Fruit fly (Drosophila melanogaster): ENCODE data around the gene chas.
A peak's percentile ranks its signal among the peaks of the same experiment; 100 is the strongest.

Gene chas

DNA sequence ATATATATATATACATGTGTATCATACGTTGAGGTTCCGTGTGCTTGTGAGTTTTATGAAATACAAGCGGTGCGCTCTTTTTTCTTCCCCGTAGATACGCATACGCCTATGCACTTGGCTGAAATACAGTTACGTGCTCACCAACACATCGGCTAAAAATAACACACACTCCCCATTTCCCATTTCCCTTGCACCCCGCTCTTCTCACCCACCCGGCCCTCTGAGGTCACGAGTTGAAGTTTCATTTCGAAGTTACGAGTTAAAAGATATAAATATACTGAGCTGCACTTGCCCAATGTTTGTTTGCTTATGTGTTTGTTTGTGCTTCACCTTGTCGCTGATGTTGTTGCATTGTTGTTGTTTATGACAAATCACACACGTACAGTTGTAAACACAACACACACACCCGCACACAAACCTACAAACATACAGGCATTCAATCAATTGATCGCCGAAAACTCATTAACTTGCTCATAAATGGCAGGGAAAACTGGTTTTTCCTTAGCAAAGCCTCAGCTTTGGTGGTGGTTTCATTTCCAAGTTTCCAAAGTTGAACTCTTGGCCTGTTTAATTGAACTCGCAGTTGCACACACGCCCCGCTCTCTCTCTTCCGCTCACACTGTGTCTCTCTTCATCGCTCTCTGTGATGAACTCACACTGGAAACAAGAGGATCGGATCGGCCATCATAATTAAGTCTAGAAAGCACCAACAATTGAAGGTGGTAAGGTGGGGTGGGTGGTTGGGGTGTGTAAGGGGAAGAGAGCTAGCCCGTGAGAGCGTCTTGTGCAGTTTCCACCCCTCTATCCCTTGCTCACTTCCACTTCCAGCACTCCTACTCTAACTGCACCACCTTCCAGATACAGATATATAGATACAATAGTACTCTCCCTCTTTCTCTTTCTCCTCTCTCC, 40.1 kb downstream of the chas start (continued):
- TF ChIP-seq Hr78 (GFP tag; optimal IDR thresholded peaks at IDR 0.05) (peak in 1 of 2 experiments; percentile 98), CG13424 (tag; optimal IDR thresholded peaks at IDR 0.05) (no peak), CG12769 (tag; optimal IDR thresholded peaks at IDR 0.05) (peak; percentile 66), jing (GFP tag; optimal IDR thresholded peaks at IDR 0.05) (no peak), Sox100B (GFP tag; optimal IDR thresholded peaks at IDR 0.05) (no peak), grau (tag; optimal IDR thresholded peaks at IDR 0.05) (no peak), da (GFP tag; optimal IDR thresholded peaks at IDR 0.05) (no peak), kni (GFP tag; optimal IDR thresholded peaks at IDR 0.05) (peak; percentile 88), CG43689 (GFP tag; IDR thresholded peaks at IDR 0.05) (no peak), CG10959 (GFP tag; IDR thresholded peaks at IDR 0.05) (no peak), CG14860 (GFP tag; IDR thresholded peaks at IDR 0.05; ENCODE audit: partially characterized antibody) (no peak), twi (tag; optimal IDR thresholded peaks at IDR 0.05) (no peak), CG6175 (GFP tag; IDR thresholded peaks at IDR 0.05) (no peak), CG12299 (tag; optimal IDR thresholded peaks at IDR 0.05) (no peak), Nf-YB (GFP tag; optimal IDR thresholded peaks at IDR 0.05) (no peak), dan (GFP tag; IDR thresholded peaks at IDR 0.05) (no peak), oc (tag; optimal IDR thresholded peaks at IDR 0.05) (peak; percentile 30), repo (GFP tag; optimal IDR thresholded peaks at IDR 0.05) (no peak), Nf-YC (tag; optimal IDR thresholded peaks at IDR 0.05) (peak; percentile 4), Eip74EF (GFP tag; optimal IDR thresholded peaks at IDR 0.05) (no peak), trh (GFP tag; optimal IDR thresholded peaks at IDR 0.05) (no peak), CG15479 (GFP tag; optimal IDR thresholded peaks at IDR 0.05) (peak; percentile 35), CG10274 (GFP tag; optimal IDR thresholded peaks at IDR 0.05) (no peak), CG17359 (tag; optimal IDR thresholded peaks at IDR 0.05) (peak; percentile 4), cato (GFP tag; optimal IDR thresholded peaks at IDR 0.05; ENCODE audit: borderline replicate concordance) (no peak), run (tag; optimal IDR thresholded peaks at IDR 0.05) (no peak), sqz (GFP tag; optimal IDR thresholded peaks at IDR 0.05) (peak; percentile 4), Pdp1 (GFP tag; optimal IDR thresholded peaks at IDR 0.05) (no peak), CG12071 (GFP tag; optimal IDR thresholded peaks at IDR 0.05) (peak; percentile 3), Atf3 (GFP tag; optimal IDR thresholded peaks at IDR 0.05) (no peak), CG1832 (GFP tag; optimal IDR thresholded peaks at IDR 0.05) (peak; percentile 75), klu (GFP tag; IDR thresholded peaks at IDR 0.05) (no peak), CG10431 (GFP tag; optimal IDR thresholded peaks at IDR 0.05) (no peak), Mad (GFP tag; optimal IDR thresholded peaks at IDR 0.05) (no peak), Ets97D (GFP tag; optimal IDR thresholded peaks at IDR 0.05) (no peak), sim (GFP tag; IDR thresholded peaks at IDR 0.05) (no peak), tll (GFP tag; optimal IDR thresholded peaks at IDR 0.05) (no peak), CkIIα-i1 (GFP tag; IDR thresholded peaks at IDR 0.05) (no peak), z (GFP tag; IDR thresholded peaks at IDR 0.05) (0 out of 3 replicates have a peak, but pooled peaks have one; percentile 8), CG10462 (GFP tag; optimal IDR thresholded peaks at IDR 0.05) (no peak), Rx (GFP tag; IDR thresholded peaks at IDR 0.05) (no peak), chinmo (GFP tag; IDR thresholded peaks at IDR 0.05; ENCODE audit: partially characterized antibody) (0 out of 4 replicates have a peak, but pooled peaks have one; percentile 66), CG32767 (GFP tag; IDR thresholded peaks at IDR 0.05) (0 out of 2 replicates have a peak, but pooled peaks have one; percentile 34), stc (GFP tag; IDR thresholded peaks at IDR 0.05) (no peak), CG11093 (GFP tag; IDR thresholded peaks at IDR 0.05) (no peak), CG30431 (GFP tag; optimal IDR thresholded peaks at IDR 0.05) (no peak), tup (GFP tag; optimal IDR thresholded peaks at IDR 0.05) (no peak), CG2199 (GFP tag; IDR thresholded peaks at IDR 0.05) (0 out of 3 replicates have a peak, but pooled peaks have one; percentile 24)

Data from whole organism, embryonic.